Worm (Caenorhabditis elegans) whole organism, early embryonic: ENCODE measurements around the gene ZK896.5.

Experiments
- aly-1 ChIP-seq: sonication (generic microtip); optimal IDR thresholded peaks from 2 replicates; lab custom pipeline; 2016; ENCODE audit warnings: missing genetic modification characterization, missing compliant biosample characterization
- ama-1 ChIP-seq: fragments of 150-350 bp; optimal IDR thresholded peaks from 2 replicates; lab custom pipeline; 2014

- TF ChIP-seq aly-1 (tag; lab: Kevin White, UChicago) (no peak), ama-1 (lab: Kevin White, UChicago) (no peak)
These were observed 30.4 kb downstream of the ZK896.5 start, which contains the start of gene srf-3 for ce11 chrIV:12849030-12849560.
